Fruit fly (Drosophila melanogaster): ENCODE results near the gene CG3061.

The CG3061 gene

DNA sequence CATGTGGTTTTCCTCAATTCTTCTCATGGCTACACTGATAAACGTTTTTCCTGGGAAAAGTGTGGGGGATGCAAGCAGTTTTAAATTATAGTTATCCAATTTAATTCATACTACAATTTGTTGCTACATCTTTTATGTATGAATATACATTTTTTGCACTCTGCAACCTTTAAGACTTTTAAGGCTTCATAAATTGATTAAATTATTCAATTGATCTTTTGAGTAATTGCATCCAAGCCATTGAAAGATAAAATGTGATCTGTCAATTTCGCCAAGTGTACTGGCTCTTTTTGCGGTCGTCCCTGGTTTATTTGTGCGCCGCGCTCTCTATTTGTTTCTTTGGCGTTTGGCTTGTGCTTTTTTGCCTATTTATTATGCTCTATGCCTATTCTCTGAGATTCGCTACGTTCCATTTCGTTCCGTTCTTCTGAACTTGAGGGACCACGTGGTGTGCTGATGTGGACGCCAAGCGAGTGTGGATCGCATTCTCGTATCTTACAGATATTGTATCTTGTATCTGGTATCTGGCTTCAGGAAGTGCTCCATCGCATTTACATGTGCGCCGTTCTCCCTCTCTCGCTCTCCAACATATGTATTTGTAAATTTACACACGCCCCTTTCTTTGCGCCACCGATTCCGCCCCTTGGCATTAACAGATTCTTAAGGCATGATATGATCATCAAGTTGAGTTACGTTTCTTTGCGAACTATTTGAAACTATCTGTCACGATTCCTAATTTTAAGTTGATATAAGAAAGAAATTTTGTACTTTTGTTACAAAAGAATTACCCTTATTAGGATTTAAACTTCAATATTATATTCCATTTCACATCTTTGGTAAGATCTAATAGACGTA is 20.2 kb downstream of the CG3061 start (continued):
- TF ChIP-seq NFAT (GFP tag; IDR thresholded peaks at IDR 0.05) (peak; percentile 92), cad (GFP tag; optimal IDR thresholded peaks at IDR 0.05) (no peak), gsb-n (tag; optimal IDR thresholded peaks at IDR 0.05) (no peak), bsh (GFP tag; optimal IDR thresholded peaks at IDR 0.05) (peak; percentile 43 to 84), eve (GFP tag; optimal IDR thresholded peaks at IDR 0.05) (peak in 1 of 2 experiments; percentile 87), CG7357 (GFP tag; IDR thresholded peaks at IDR 0.05) (peak; percentile 78), CG17912 (GFP tag; optimal IDR thresholded peaks at IDR 0.05) (no peak)

dm6 chr3R:14053037-14053808 is 21.1 kb downstream of the CG3061 start:
- peak; percentile 94 for TF ChIP-seq trh (GFP tag; optimal IDR thresholded peaks at IDR 0.05)
- peak; percentile 96 for TF ChIP-seq CG2712 (tag; optimal IDR thresholded peaks at IDR 0.05)
- TF ChIP-seq Adf1 (GFP tag; IDR thresholded peaks at IDR 0.05) = peak; percentile 89
- peak; percentile 98 for TF ChIP-seq CG2678 (tag; optimal IDR thresholded peaks at IDR 0.05)
- no peak for TF ChIP-seq unc-4 (GFP tag; IDR thresholded peaks at IDR 0.05; ENCODE audit: partially characterized antibody)
- no peak for TF ChIP-seq CG7963 (GFP tag; IDR thresholded peaks at IDR 0.05; ENCODE audit: partially characterized antibody)
- TF ChIP-seq zen (tag; optimal IDR thresholded peaks at IDR 0.05) = peak; percentile 89
- TF ChIP-seq CG5953 (GFP tag; IDR thresholded peaks at IDR 0.05) = peak; percentile 96
- no peak for TF ChIP-seq Scr (GFP tag; IDR thresholded peaks at IDR 0.05; ENCODE audit: partially characterized antibody)
- peak; percentile 72 for TF ChIP-seq bab2 (GFP tag; optimal IDR thresholded peaks at IDR 0.05)
- TF ChIP-seq dan (GFP tag; IDR thresholded peaks at IDR 0.05) = peak; percentile 58; the same call in 1 of the 2 replicates
- TF ChIP-seq CG10565 (GFP tag; optimal IDR thresholded peaks at IDR 0.05) = peak; percentile 20
- no peak for TF ChIP-seq hb (GFP tag; IDR thresholded peaks at IDR 0.05; ENCODE audit: partially characterized antibody)
- TF ChIP-seq kah (GFP tag; optimal IDR thresholded peaks at IDR 0.05) = peak; percentile 92
- peak; percentile 96 for TF ChIP-seq Fer2 (tag; optimal IDR thresholded peaks at IDR 0.05)
- peak; percentile 95 for TF ChIP-seq ewg (GFP tag; optimal IDR thresholded peaks at IDR 0.05)
- peak; percentile 99 for TF ChIP-seq slbo (GFP tag; IDR thresholded peaks at IDR 0.05)
- peak; percentile 93 for TF ChIP-seq CG10979 (tag; optimal IDR thresholded peaks at IDR 0.05)
- TF ChIP-seq CG4707 (GFP tag; optimal IDR thresholded peaks at IDR 0.05) = peak; percentile 87
- TF ChIP-seq chif (GFP tag; optimal IDR thresholded peaks at IDR 0.05) = peak; percentile 72 to 80
- peak; percentile 93 for TF ChIP-seq CG3407 (GFP tag; optimal IDR thresholded peaks at IDR 0.05)
- peak; percentile 73 to 81 for TF ChIP-seq Pdp1 (GFP tag; optimal IDR thresholded peaks at IDR 0.05)
- peak; percentile 58 for TF ChIP-seq maf-S (GFP tag; optimal IDR thresholded peaks at IDR 0.05)
- peak; percentile 95 for TF ChIP-seq wor (GFP tag; IDR thresholded peaks at IDR 0.05)
- peak; percentile 96 for TF ChIP-seq NfI (GFP tag; optimal IDR thresholded peaks at IDR 0.05)
- TF ChIP-seq lola (GFP tag; optimal IDR thresholded peaks at IDR 0.05) = peak in 1 of 3 experiments; percentile 77
- TF ChIP-seq CG6689 (GFP tag; IDR thresholded peaks at IDR 0.05) = peak; percentile 97
- TF ChIP-seq HLHmδ (GFP tag; optimal IDR thresholded peaks at IDR 0.05) = no peak
- TF ChIP-seq CG17802 (tag; optimal IDR thresholded peaks at IDR 0.05) = peak; percentile 76
- peak; percentile 93 for TF ChIP-seq zfh2 (GFP tag; optimal IDR thresholded peaks at IDR 0.05)
- TF ChIP-seq eve (GFP tag; optimal IDR thresholded peaks at IDR 0.05) = peak in 1 of 2 experiments; percentile 94
- TF ChIP-seq Hey (tag; optimal IDR thresholded peaks at IDR 0.05) = peak; percentile 83
- TF ChIP-seq amos (GFP tag; IDR thresholded peaks at IDR 0.05; ENCODE audit: partially characterized antibody) = no peak
- TF ChIP-seq fd3F (GFP tag; optimal IDR thresholded peaks at IDR 0.05) = peak; percentile 98
- TF ChIP-seq CG10147 (GFP tag; optimal IDR thresholded peaks at IDR 0.05) = peak; percentile 98
- TF ChIP-seq CG10209 (GFP tag; optimal IDR thresholded peaks at IDR 0.05) = peak; percentile 97
- peak; percentile 94 for TF ChIP-seq CG2875 (GFP tag; optimal IDR thresholded peaks at IDR 0.05)
- TF ChIP-seq CG15479 (GFP tag; optimal IDR thresholded peaks at IDR 0.05) = no peak
